Worm (Caenorhabditis elegans): ENCODE data around the gene sphr-1.

The sphr-1 gene

DNA sequence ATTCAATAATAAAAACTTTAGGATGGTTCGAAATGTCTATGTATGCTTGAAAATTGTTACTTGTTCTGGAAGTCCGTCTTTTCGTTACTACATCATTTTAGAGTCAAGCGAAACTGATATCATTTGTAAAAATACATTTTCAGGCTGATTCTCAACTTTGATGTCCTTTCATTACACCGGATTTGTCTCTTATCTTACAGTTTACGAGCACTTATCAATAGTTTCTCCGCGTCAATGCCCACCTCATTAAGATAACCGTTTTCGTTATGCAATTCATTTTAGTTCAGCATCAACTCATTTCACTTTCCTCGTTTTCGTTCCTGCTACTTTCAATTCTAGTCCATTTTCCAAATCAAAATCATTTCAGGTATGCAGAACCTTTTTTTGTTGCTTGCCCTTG, 11.3 kb downstream of the sphr-1 start, which contains the start of gene asp-2:
TSS of gene asp-2 (plus strand) at position 368 of the 400 bp plus-strand sequence.
- peak; percentile 49 for TF ChIP-seq sma-9 (GFP tag; optimal IDR thresholded peaks at IDR 0.05)
- TF ChIP-seq sma-9 (tag; optimal IDR thresholded peaks at IDR 0.05): no peak
- TF ChIP-seq fos-1 (tag; optimal IDR thresholded peaks at IDR 0.05): peak; percentile 79
- TF ChIP-seq peb-1 (tag; optimal IDR thresholded peaks at IDR 0.05): no peak

DNA sequence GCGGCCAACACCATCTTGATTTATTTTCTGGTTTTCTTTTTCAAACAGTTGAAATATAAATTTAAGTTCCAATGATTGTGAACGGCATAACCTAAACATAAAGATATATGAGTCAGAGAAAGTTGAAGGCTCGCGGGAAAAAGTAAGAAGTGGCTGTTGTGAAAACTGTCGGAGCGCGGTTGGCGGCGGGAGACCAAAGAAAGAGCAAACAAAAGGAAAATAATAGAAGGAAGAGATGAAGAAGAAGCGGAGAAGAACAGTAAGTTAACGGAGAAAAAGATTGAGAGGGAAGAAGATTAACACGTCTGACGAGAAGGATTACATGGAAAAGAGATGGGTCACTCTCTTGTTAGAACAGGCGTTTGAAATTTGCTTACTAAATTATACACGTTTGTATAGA, 16.0 kb downstream of the sphr-1 start, which contains the start of gene inx-10:
TSS of gene inx-10 (minus strand) at position 101 of the 400 bp plus-strand sequence.
- TF ChIP-seq sma-3 (GFP tag; optimal IDR thresholded peaks at IDR 0.05): no peak
- TF ChIP-seq ama-1 (optimal IDR thresholded peaks at IDR 0.05): no peak
- TF ChIP-seq nhr-12 (tag; optimal IDR thresholded peaks at IDR 0.05): no peak
- TF ChIP-seq dmd-4 (tag; optimal IDR thresholded peaks at IDR 0.05): no peak
- TF ChIP-seq lin-13 (GFP tag; optimal IDR thresholded peaks at IDR 0.05): no peak
- TF ChIP-seq blmp-1 (tag; optimal IDR thresholded peaks at IDR 0.05; ENCODE audit: insufficient read depth): no peak
- no peak for TF ChIP-seq C34F6.9 (tag; optimal IDR thresholded peaks at IDR 0.05)
- TF ChIP-seq alr-1 (tag; optimal IDR thresholded peaks at IDR 0.05): no peak
- no peak for TF ChIP-seq mdl-1 (tag; optimal IDR thresholded peaks at IDR 0.05)
- no peak for TF ChIP-seq fos-1 (tag; optimal IDR thresholded peaks at IDR 0.05)
- no peak for TF ChIP-seq nhr-77 (tag; optimal IDR thresholded peaks at IDR 0.05)
- no peak for TF ChIP-seq ztf-1 (GFP tag; conservative IDR thresholded peaks at IDR 0.05)
- TF ChIP-seq nhr-21 (tag; optimal IDR thresholded peaks at IDR 0.05): no peak
- no peak for TF ChIP-seq ceh-82 (tag; optimal IDR thresholded peaks at IDR 0.05)
- no peak for TF ChIP-seq mab-5 (tag; optimal IDR thresholded peaks at IDR 0.05)
- TF ChIP-seq unc-62 (GFP tag; optimal IDR thresholded peaks at IDR 0.05): no peak
- TF ChIP-seq nhr-23 (tag; optimal IDR thresholded peaks at IDR 0.05): no peak
- no peak for TF ChIP-seq ztf-4 (tag; optimal IDR thresholded peaks at IDR 0.05)

DNA sequence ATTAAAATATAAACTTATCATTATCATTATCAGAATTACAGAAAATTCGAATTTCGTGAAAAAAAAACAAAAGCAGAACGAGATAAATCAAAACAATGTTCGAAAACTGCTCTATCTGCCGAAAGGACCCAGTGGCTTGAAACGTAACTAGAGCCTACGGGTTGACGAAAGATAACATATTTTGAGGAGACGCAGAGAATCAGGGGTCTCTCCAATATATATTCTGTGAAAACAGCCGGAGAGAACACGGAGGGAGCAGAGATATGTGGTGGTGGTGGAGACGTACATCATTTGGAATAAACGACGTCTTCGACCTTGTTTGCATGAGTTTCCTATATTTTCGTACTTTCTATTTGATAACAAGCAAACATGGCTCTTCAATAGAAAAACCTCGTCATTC, 17.5 kb downstream of the sphr-1 start:
- TF ChIP-seq C34F6.9 (tag; optimal IDR thresholded peaks at IDR 0.05) (peak; percentile 12), F13H6.1 (tag; optimal IDR thresholded peaks at IDR 0.05) (peak; percentile 18), blmp-1 (tag; optimal IDR thresholded peaks at IDR 0.05; ENCODE audit: insufficient read depth) (no peak), nhr-6 (tag; optimal IDR thresholded peaks at IDR 0.05) (no peak), unc-55 (GFP tag; optimal IDR thresholded peaks at IDR 0.05) (peak; percentile 48)

DNA sequence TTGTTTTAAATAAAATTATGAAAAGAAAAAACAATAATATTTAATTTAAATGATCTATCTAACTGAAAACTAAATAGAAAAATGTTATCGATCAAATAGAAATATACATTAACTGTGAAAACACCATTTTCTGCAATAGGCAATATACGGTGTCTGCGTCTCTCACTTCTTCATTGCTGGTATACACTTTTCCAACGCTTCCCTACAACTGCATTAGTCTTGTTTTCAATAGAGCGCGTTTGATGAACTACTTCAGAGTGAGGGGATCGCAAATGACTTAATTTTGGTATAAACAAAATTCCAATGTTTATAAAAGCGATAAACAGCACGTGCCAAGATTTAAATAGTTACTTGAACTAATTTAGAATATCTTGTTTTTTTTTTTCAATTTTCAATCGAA, 21.1 kb downstream of the sphr-1 start:
- TF ChIP-seq mbf-1 (tag; optimal IDR thresholded peaks at IDR 0.05): no peak
- peak; percentile 29 for TF ChIP-seq nhr-6 (tag; optimal IDR thresholded peaks at IDR 0.05)
- peak in 1 of 2 experiments; percentile 82 for TF ChIP-seq lsy-2 (tag; optimal IDR thresholded peaks at IDR 0.05)
- peak; percentile 77 for TF ChIP-seq crh-2 (tag; optimal IDR thresholded peaks at IDR 0.05)
- no peak for TF ChIP-seq alr-1 (tag; optimal IDR thresholded peaks at IDR 0.05)
- TF ChIP-seq F13H6.1 (tag; optimal IDR thresholded peaks at IDR 0.05): peak; percentile 21
- TF ChIP-seq fos-1 (tag; optimal IDR thresholded peaks at IDR 0.05): peak; percentile 92
- TF ChIP-seq gmeb-1 (tag; optimal IDR thresholded peaks at IDR 0.05): peak; percentile 47
- no peak for TF ChIP-seq mab-5 (tag; optimal IDR thresholded peaks at IDR 0.05)
- peak in 1 of 2 experiments; percentile 27 for TF ChIP-seq mdl-1 (tag; optimal IDR thresholded peaks at IDR 0.05)
- TF ChIP-seq egl-27 (tag; optimal IDR thresholded peaks at IDR 0.05): no peak
- TF ChIP-seq unc-55 (GFP tag; optimal IDR thresholded peaks at IDR 0.05): peak; percentile 91
- peak; percentile 55 for TF ChIP-seq lin-13 (GFP tag; optimal IDR thresholded peaks at IDR 0.05)
- peak; percentile 30 for TF ChIP-seq nhr-21 (tag; optimal IDR thresholded peaks at IDR 0.05)
- peak; percentile 18 for TF ChIP-seq snpc-4 (tag; optimal IDR thresholded peaks at IDR 0.05)
- peak; percentile 89 for TF ChIP-seq C34F6.9 (tag; optimal IDR thresholded peaks at IDR 0.05)
- TF ChIP-seq nhr-129 (tag; optimal IDR thresholded peaks at IDR 0.05): peak; percentile 80
- TF ChIP-seq sma-3 (GFP tag; optimal IDR thresholded peaks at IDR 0.05): peak; percentile 16
- TF ChIP-seq sma-9 (GFP tag; optimal IDR thresholded peaks at IDR 0.05): peak; percentile 51
- no peak for TF ChIP-seq sma-9 (tag; optimal IDR thresholded peaks at IDR 0.05)
- no peak for TF ChIP-seq aly-2 (tag; optimal IDR thresholded peaks at IDR 0.05)
- no peak for TF ChIP-seq skn-1 (tag; optimal IDR thresholded peaks at IDR 0.05)

DNA sequence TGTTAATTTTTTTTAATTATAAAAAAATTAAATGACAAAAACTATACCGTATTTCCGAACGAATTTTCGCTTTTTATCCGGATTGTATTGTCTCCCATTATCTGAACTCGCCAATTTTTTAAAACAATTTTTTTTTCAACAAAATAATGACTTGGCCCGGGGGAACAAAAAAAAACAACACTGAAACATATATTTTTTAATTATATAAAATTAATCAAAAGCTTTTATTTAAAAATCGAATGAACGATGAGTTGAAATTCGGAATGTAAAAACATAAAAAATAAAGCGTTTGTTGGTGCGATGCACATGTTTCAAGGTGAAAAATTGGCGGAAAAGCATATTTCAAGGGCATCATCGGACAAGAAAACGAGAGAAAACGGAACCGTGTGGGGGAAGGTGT, 22.1 kb downstream of the sphr-1 start, which contains the start of gene mdt-27:
TSS of gene mdt-27 (minus strand) at position 101 of the 400 bp plus-strand sequence.
- no peak for TF ChIP-seq aly-2 (tag; optimal IDR thresholded peaks at IDR 0.05)
- no peak for TF ChIP-seq peb-1 (tag; optimal IDR thresholded peaks at IDR 0.05)
- TF ChIP-seq elt-1 (tag; optimal IDR thresholded peaks at IDR 0.05): no peak
- no peak for TF ChIP-seq ceh-82 (tag; optimal IDR thresholded peaks at IDR 0.05)
- no peak for TF ChIP-seq nhr-237 (tag; optimal IDR thresholded peaks at IDR 0.05)
- no peak for TF ChIP-seq nhr-129 (tag; optimal IDR thresholded peaks at IDR 0.05)
- no peak for TF ChIP-seq unc-39 (tag; optimal IDR thresholded peaks at IDR 0.05)
- no peak for TF ChIP-seq mab-5 (tag; optimal IDR thresholded peaks at IDR 0.05)
- no peak for TF ChIP-seq nhr-10 (tag; optimal IDR thresholded peaks at IDR 0.05)
- TF ChIP-seq ceh-16 (tag; optimal IDR thresholded peaks at IDR 0.05): no peak
- TF ChIP-seq egl-27 (tag; optimal IDR thresholded peaks at IDR 0.05): no peak
- TF ChIP-seq nhr-21 (tag; optimal IDR thresholded peaks at IDR 0.05): no peak
- TF ChIP-seq alr-1 (tag; optimal IDR thresholded peaks at IDR 0.05): no peak
- TF ChIP-seq sma-9 (GFP tag; optimal IDR thresholded peaks at IDR 0.05): no peak
- no peak for TF ChIP-seq sma-9 (tag; optimal IDR thresholded peaks at IDR 0.05)

All from whole organism, L2 larva.